Worm (Caenorhabditis elegans) whole organism, mixed stage, embryonic: ENCODE measurements around the gene vha-6.

Source experiments
- blmp-1 ChIP-seq: fragments of 150-350 bp; optimal IDR thresholded peaks from 2 replicates; lab custom pipeline; 2014; ENCODE audit warnings: missing biosample characterization, missing genetic modification characterization
- drap-1 ChIP-seq: fragments of 200-800 bp; sonication (Bioruptor generic); optimal IDR thresholded peaks from 3 replicates; lab custom pipeline; 2018; ENCODE audit warnings: mild to moderate bottlenecking, missing genetic modification characterization, missing compliant biosample characterization
- elt-1 ChIP-seq: sonication (generic microtip); optimal IDR thresholded peaks from 2 replicates; lab custom pipeline; 2017; ENCODE audit warnings: missing genetic modification characterization, mild to moderate bottlenecking, missing compliant biosample characterization, antibody characterized with exemption, moderate library complexity, borderline replicate concordance; ENCODE audit not compliant: insufficient read depth
- ham-2 ChIP-seq: fragments of 200-800 bp; sonication (Bioruptor generic); optimal IDR thresholded peaks from 2 replicates; lab custom pipeline; 2018; ENCODE audit warnings: mild to moderate bottlenecking, missing genetic modification characterization, missing compliant biosample characterization
- hlh-1 ChIP-seq: fragments of 150-350 bp; optimal IDR thresholded peaks from 2 replicates; lab custom pipeline; 2014; ENCODE audit warnings: missing biosample characterization, missing genetic modification reagents, missing genetic modification characterization
- lin-32 ChIP-seq: fragments of 200-800 bp; sonication (Bioruptor generic); optimal IDR thresholded peaks from 2 replicates; lab custom pipeline; 2018; ENCODE audit warnings: mild to moderate bottlenecking, missing genetic modification characterization, missing compliant biosample characterization
- lsy-2 ChIP-seq: fragments of 150-350 bp; optimal IDR thresholded peaks from 2 replicates; lab custom pipeline; 2014; ENCODE audit warnings: missing biosample characterization, missing genetic modification characterization
- mep-1 ChIP-seq: fragments of 150-350 bp; optimal IDR thresholded peaks from 2 replicates; lab custom pipeline; 2017; ENCODE audit warnings: missing biosample characterization, missing genetic modification reagents, missing genetic modification characterization, inconsistent platforms
- nhr-12 ChIP-seq: fragments of 150-350 bp; optimal IDR thresholded peaks from 2 replicates; lab custom pipeline; 2014; ENCODE audit warnings: missing biosample characterization, missing genetic modification characterization
- nhr-237 ChIP-seq: fragments of 150-350 bp; optimal IDR thresholded peaks from 2 replicates; lab custom pipeline; 2014; ENCODE audit warnings: missing biosample characterization, missing genetic modification characterization
- tbx-8 ChIP-seq: fragments of 200-800 bp; sonication (Bioruptor generic); optimal IDR thresholded peaks from 2 replicates; lab custom pipeline; 2018; ENCODE audit warnings: mild to moderate bottlenecking, missing genetic modification characterization, moderate library complexity, missing compliant biosample characterization
- unc-120 ChIP-seq: sonication (generic microtip); optimal IDR thresholded peaks from 2 replicates; lab custom pipeline; 2017; ENCODE audit warnings: missing genetic modification characterization, missing compliant biosample characterization; ENCODE audit not compliant: poor library complexity, severe bottlenecking

Gene vha-6

ce11 chrII:11390865-11391264, 47.4 kb downstream of the vha-6 start, which contains the start of gene shn-1:
Gene shn-1 (minus strand): TSS chrII:11390965.
- no peak for TF ChIP-seq drap-1 (GFP tag; lab: Kevin White, UChicago)
- TF ChIP-seq mep-1 (tag; lab: Kevin White, UChicago), result no peak
- no peak for TF ChIP-seq tbx-8 (GFP tag; lab: Kevin White, UChicago)
- no peak for TF ChIP-seq elt-1 (tag; lab: Kevin White, UChicago)

- no peak for TF ChIP-seq mep-1 (tag; lab: Kevin White, UChicago)
- TF ChIP-seq blmp-1 (tag; lab: Kevin White, UChicago), result no peak
- no peak for TF ChIP-seq lsy-2 (tag; lab: Kevin White, UChicago)
- TF ChIP-seq unc-120 (tag; lab: Kevin White, UChicago), result no peak
- no peak for TF ChIP-seq lin-32
- TF ChIP-seq nhr-237, result no peak
- no peak for TF ChIP-seq ham-2
- no peak for TF ChIP-seq tbx-8 (GFP tag; lab: Kevin White, UChicago)
- TF ChIP-seq nhr-12 (tag; lab: Kevin White, UChicago), result no peak
- TF ChIP-seq hlh-1 (tag; lab: Kevin White, UChicago), result no peak
- TF ChIP-seq drap-1 (GFP tag; lab: Kevin White, UChicago), result no peak
Measured at ce11 chrII:11386950-11387349, 51.3 kb downstream of the vha-6 start.
